Worm (Caenorhabditis elegans): ENCODE measurements around the gene ZK1055.4.

ZK1055.4 gene

ce11 chrV:6593700-6594244 lies 11.9 kb downstream of the ZK1055.4 start, which contains the start of gene hcp-1:
Gene hcp-1, plus strand, starts transcription at chrV:6594194.
- TF ChIP-seq tlf-1 (GFP tag; optimal IDR thresholded peaks at IDR 0.05) = peak; percentile 93
- no peak for TF ChIP-seq rpc-1 (optimal IDR thresholded peaks at IDR 0.05)
- no peak for TF ChIP-seq rpc-1 (tag; optimal IDR thresholded peaks at IDR 0.05)
- TF ChIP-seq bed-2 (GFP tag; IDR thresholded peaks at IDR 0.05) = no peak
- no peak for TF ChIP-seq hlh-12 (tag; optimal IDR thresholded peaks at IDR 0.05)
- TF ChIP-seq ceh-91 (GFP tag; IDR thresholded peaks at IDR 0.05) = peak; percentile 99
- TF ChIP-seq attf-6 (GFP tag; IDR thresholded peaks at IDR 0.05) = peak; percentile 79
- peak; percentile 34 for TF ChIP-seq snpc-4 (GFP tag; optimal IDR thresholded peaks at IDR 0.05)
- TF ChIP-seq snpc-4 (tag; optimal IDR thresholded peaks at IDR 0.05) = peak in 2 of 4 experiments; percentile 56 to 66
- TF ChIP-seq pha-4 (tag; optimal IDR thresholded peaks at IDR 0.05) = no peak
- TF ChIP-seq nhr-120 (GFP tag; IDR thresholded peaks at IDR 0.05) = no peak
- TF ChIP-seq ztf-6 (GFP tag; IDR thresholded peaks at IDR 0.05) = no peak
- TF ChIP-seq B0336.3 (GFP tag; IDR thresholded peaks at IDR 0.05) = no peak
- TF ChIP-seq Y95B8A.8 (GFP tag; IDR thresholded peaks at IDR 0.05) = peak; percentile 93
- TF ChIP-seq ceh-27 (GFP tag; optimal IDR thresholded peaks at IDR 0.05) = no peak
- TF ChIP-seq Y53G8AR.9 (GFP tag; conservative IDR thresholded peaks at IDR 0.05) = peak; percentile 89; the same call in 1 of the 2 replicates
- TF ChIP-seq ztf-26 (tag; optimal IDR thresholded peaks at IDR 0.05) = no peak
- TF ChIP-seq ztf-3 (GFP tag; optimal IDR thresholded peaks at IDR 0.05) = no peak
- TF ChIP-seq egl-44 (GFP tag; IDR thresholded peaks at IDR 0.05) = no peak
- no peak for TF ChIP-seq let-607 (tag; optimal IDR thresholded peaks at IDR 0.05)
- TF ChIP-seq lsl-1 (GFP tag; optimal IDR thresholded peaks at IDR 0.05) = peak; percentile 94
- no peak for TF ChIP-seq gei-17 (GFP tag; optimal IDR thresholded peaks at IDR 0.05)
- no peak for TF ChIP-seq atf-7 (tag; optimal IDR thresholded peaks at IDR 0.05)
- peak; percentile 92 for TF ChIP-seq rcor-1 (GFP tag; IDR thresholded peaks at IDR 0.05)
- no peak for TF ChIP-seq sptf-2 (GFP tag; optimal IDR thresholded peaks at IDR 0.05)
- peak; percentile 99 for TF ChIP-seq dpl-1 (GFP tag; optimal IDR thresholded peaks at IDR 0.05)
- TF ChIP-seq F49E8.2 (tag; optimal IDR thresholded peaks at IDR 0.05; ENCODE audit: insufficient read depth) = peak; percentile 90
- peak; percentile 11 for TF ChIP-seq ztf-18 (tag; optimal IDR thresholded peaks at IDR 0.05)
- no peak for TF ChIP-seq B0035.1 (tag; optimal IDR thresholded peaks at IDR 0.05)
- TF ChIP-seq F55B11.4 (tag; optimal IDR thresholded peaks at IDR 0.05; ENCODE audit: borderline replicate concordance, insufficient read depth) = no peak
- TF ChIP-seq mxl-1 (tag; optimal IDR thresholded peaks at IDR 0.05) = no peak
- peak; percentile 61 to 86 (median 83) for TF ChIP-seq lin-35 (GFP tag; optimal IDR thresholded peaks at IDR 0.05)
- TF ChIP-seq cebp-1 (GFP tag; IDR thresholded peaks at IDR 0.05) = no peak
- no peak for TF ChIP-seq cebp-1 (tag; optimal IDR thresholded peaks at IDR 0.05)
- no peak for TF ChIP-seq somi-1 (GFP tag; optimal IDR thresholded peaks at IDR 0.05)
- TF ChIP-seq K11D2.4 (GFP tag; IDR thresholded peaks at IDR 0.05) = no peak
- no peak for TF ChIP-seq nhr-80 (tag; optimal IDR thresholded peaks at IDR 0.05)
- TF ChIP-seq repo-1 (tag; optimal IDR thresholded peaks at IDR 0.05) = no peak
- no peak for TF ChIP-seq aptf-2 (GFP tag; conservative IDR thresholded peaks at IDR 0.05)
- peak; percentile 94 for TF ChIP-seq madf-3 (GFP tag; IDR thresholded peaks at IDR 0.05)
- peak; percentile 89 for TF ChIP-seq F33H1.4 (GFP tag; IDR thresholded peaks at IDR 0.05)
- TF ChIP-seq chd-7 (tag; optimal IDR thresholded peaks at IDR 0.05) = no peak
- no peak for TF ChIP-seq C06A6.2 (GFP tag; conservative IDR thresholded peaks at IDR 0.05)
- 0 out of 2 replicates have a peak, but pooled peaks have one; percentile 30 for TF ChIP-seq Y53F4B.3 (GFP tag; IDR thresholded peaks at IDR 0.05)
- peak; percentile 53; the same call in 1 of the 2 replicates for TF ChIP-seq ceh-100 (GFP tag; IDR thresholded peaks at IDR 0.05)
- TF ChIP-seq B0261.1 (tag; optimal IDR thresholded peaks at IDR 0.05) = no peak
- TF ChIP-seq attf-5 (GFP tag; optimal IDR thresholded peaks at IDR 0.05) = no peak
- TF ChIP-seq F57C9.4 (tag; optimal IDR thresholded peaks at IDR 0.05) = no peak
- TF ChIP-seq hmg-20 (GFP tag; IDR thresholded peaks at IDR 0.05) = 0 out of 2 replicates have a peak, but pooled peaks have one; percentile 14

Measured in whole organism, young adult.